Worm (Caenorhabditis elegans) whole organism, late embryonic: ENCODE results near the gene F59A1.11.

ENCODE experiments used
- C08G9.2 ChIP-seq: sonication (generic microtip); optimal IDR thresholded peaks from 2 replicates; lab custom pipeline; 2016; ENCODE audit warnings: mild to moderate bottlenecking, missing genetic modification characterization, moderate library complexity, missing compliant biosample characterization
- C38D4.7 ChIP-seq: fragments of 200-800 bp; sonication (Bioruptor generic); optimal IDR thresholded peaks from 2 replicates; lab custom pipeline; 2018; ENCODE audit warnings: mild to moderate bottlenecking, missing genetic modification characterization, moderate library complexity, missing compliant biosample characterization
- F13H6.1 ChIP-seq: sonication (generic microtip); optimal IDR thresholded peaks from 2 replicates; lab custom pipeline; 2016; ENCODE audit warnings: missing genetic modification characterization, missing compliant biosample characterization
- K02D7.2 ChIP-seq: sonication (generic microtip); optimal IDR thresholded peaks from 2 replicates; lab custom pipeline; 2017; ENCODE audit warnings: mild to moderate bottlenecking, missing genetic modification characterization, missing compliant biosample characterization
- K09A11.1 ChIP-seq: sonication (generic microtip); optimal IDR thresholded peaks from 2 replicates; lab custom pipeline; 2017; ENCODE audit warnings: antibody characterized with exemption, mild to moderate bottlenecking, missing genetic modification characterization, missing compliant biosample characterization; ENCODE audit not compliant: insufficient read depth
- Y22D7AL.16 ChIP-seq: sonication (generic microtip); optimal IDR thresholded peaks from 2 replicates; lab custom pipeline; 2016; ENCODE audit warnings: missing genetic modification characterization, missing compliant biosample characterization
- ahr-1 ChIP-seq: sonication (generic microtip); optimal IDR thresholded peaks from 2 replicates; lab custom pipeline; 2016; ENCODE audit warnings: missing genetic modification characterization, missing compliant biosample characterization
- ama-1 ChIP-seq: fragments of 150-350 bp; optimal IDR thresholded peaks from 2 replicates; lab custom pipeline; 2014
- ceh-14 ChIP-seq: sonication (generic microtip); optimal IDR thresholded peaks from 2 replicates; lab custom pipeline; 2016; ENCODE audit warnings: missing genotype, missing genetic modification characterization, missing compliant biosample characterization
- ceh-2 ChIP-seq: sonication (generic microtip); optimal IDR thresholded peaks from 2 replicates; lab custom pipeline; 2016; ENCODE audit warnings: missing genotype, missing genetic modification characterization, missing compliant biosample characterization
- ceh-24 ChIP-seq: sonication (generic microtip); optimal IDR thresholded peaks from 2 replicates; lab custom pipeline; 2016; ENCODE audit warnings: mild to moderate bottlenecking, missing genetic modification characterization, missing compliant biosample characterization
- ceh-30 ChIP-seq: fragments of 150-350 bp; optimal IDR thresholded peaks from 2 replicates; lab custom pipeline; 2014; ENCODE audit warnings: missing biosample characterization, missing genetic modification characterization
- ceh-31 ChIP-seq: sonication (generic microtip); optimal IDR thresholded peaks from 2 replicates; lab custom pipeline; 2016; ENCODE audit warnings: missing genetic modification characterization, missing compliant biosample characterization
- ceh-45 ChIP-seq: fragments of 200-800 bp; sonication (Bioruptor generic); IDR thresholded peaks from 2 replicates; pipeline ENCODE4 v1.3.6; 2022; ENCODE audit warnings: missing genetic modification reagents, missing genetic modification characterization, missing compliant biosample characterization
- ceh-6 ChIP-seq: fragments of 200-800 bp; sonication (Bioruptor generic); optimal IDR thresholded peaks from 2 replicates; lab custom pipeline; 2018; ENCODE audit warnings: mild to moderate bottlenecking, missing genetic modification characterization, missing compliant biosample characterization
- ceh-9 ChIP-seq: sonication (generic microtip); optimal IDR thresholded peaks from 2 replicates; lab custom pipeline; 2016; ENCODE audit warnings: mild to moderate bottlenecking, missing genetic modification characterization, inconsistent platforms, missing compliant biosample characterization
- che-1 ChIP-seq: sonication (generic microtip); optimal IDR thresholded peaks from 2 replicates; lab custom pipeline; 2016; ENCODE audit warnings: mild to moderate bottlenecking, missing genetic modification characterization, missing compliant biosample characterization
- elt-2 ChIP-seq: sonication (generic microtip); optimal IDR thresholded peaks from 2 replicates; lab custom pipeline; 2016; ENCODE audit warnings: missing genetic modification reagents, missing genetic modification characterization, missing compliant biosample characterization
- elt-4 ChIP-seq: sonication (generic microtip); optimal IDR thresholded peaks from 2 replicates; lab custom pipeline; 2016; ENCODE audit warnings: missing genetic modification characterization, missing compliant biosample characterization
- eyg-1 ChIP-seq: sonication (generic microtip); optimal IDR thresholded peaks from 2 replicates; lab custom pipeline; 2016; ENCODE audit warnings: missing genotype, missing genetic modification characterization, missing compliant biosample characterization
- fkh-6 ChIP-seq: sonication (generic microtip); optimal IDR thresholded peaks from 2 replicates; lab custom pipeline; 2016; ENCODE audit warnings: missing genetic modification characterization, missing compliant biosample characterization
- hlh-13 ChIP-seq: fragments of 200-800 bp; sonication (Bioruptor generic); optimal IDR thresholded peaks from 2 replicates; lab custom pipeline; 2018; ENCODE audit warnings: mild to moderate bottlenecking, missing genetic modification characterization, missing compliant biosample characterization
- hlh-15 ChIP-seq: sonication (generic microtip); optimal IDR thresholded peaks from 2 replicates; lab custom pipeline; 2016; ENCODE audit warnings: missing genetic modification characterization, missing compliant biosample characterization
- hlh-6 ChIP-seq: sonication (generic microtip); optimal IDR thresholded peaks from 2 replicates; lab custom pipeline; 2016; ENCODE audit warnings: missing genotype, missing genetic modification characterization, missing compliant biosample characterization
- lin-11 ChIP-seq: fragments of 200-800 bp; sonication (Bioruptor generic); optimal IDR thresholded peaks from 2 replicates; lab custom pipeline; 2018; ENCODE audit warnings: mild to moderate bottlenecking, missing genetic modification characterization, missing compliant biosample characterization
- madf-2 ChIP-seq: sonication (generic microtip); optimal IDR thresholded peaks from 2 replicates; lab custom pipeline; 2017; ENCODE audit warnings: missing genetic modification characterization, missing compliant biosample characterization
- mec-3 ChIP-seq: sonication (generic microtip); optimal IDR thresholded peaks from 2 replicates; lab custom pipeline; 2016; ENCODE audit warnings: borderline replicate concordance, missing genetic modification characterization, missing compliant biosample characterization
- nfya-1 ChIP-seq: sonication (generic microtip); optimal IDR thresholded peaks from 2 replicates; lab custom pipeline; 2017; ENCODE audit warnings: missing genetic modification characterization, mild to moderate bottlenecking, missing compliant biosample characterization, antibody characterized with exemption, moderate library complexity
- pag-3 ChIP-seq: sonication (generic microtip); optimal IDR thresholded peaks from 2 replicates; lab custom pipeline; 2016; ENCODE audit warnings: missing compliant biosample characterization, missing genetic modification characterization, borderline replicate concordance
- pat-9 ChIP-seq: fragments of 200-800 bp; sonication (Bioruptor generic); optimal IDR thresholded peaks from 2 replicates; lab custom pipeline; 2018; ENCODE audit warnings: mild to moderate bottlenecking, missing genetic modification characterization, moderate library complexity, missing compliant biosample characterization
- pax-1 ChIP-seq: fragments of 150-350 bp; optimal IDR thresholded peaks from 2 replicates; lab custom pipeline; 2014; ENCODE audit warnings: missing biosample characterization, missing genetic modification characterization
- pros-1 ChIP-seq: fragments of 150-350 bp; optimal IDR thresholded peaks from 2 replicates; lab custom pipeline; 2014; ENCODE audit warnings: missing biosample characterization, missing genetic modification reagents, missing genetic modification characterization
- ref-2 ChIP-seq: sonication (generic microtip); optimal IDR thresholded peaks from 2 replicates; lab custom pipeline; 2016; ENCODE audit warnings: missing genetic modification characterization, missing compliant biosample characterization
- rnt-1 ChIP-seq: sonication (generic microtip); optimal IDR thresholded peaks from 2 replicates; lab custom pipeline; 2016; ENCODE audit warnings: missing genetic modification characterization, missing compliant biosample characterization
- sdc-2 ChIP-seq: sonication (generic microtip); optimal IDR thresholded peaks from 2 replicates; lab custom pipeline; 2016; ENCODE audit warnings: missing genotype, missing genetic modification characterization, missing compliant biosample characterization
- sox-2 ChIP-seq: fragments of 200-800 bp; sonication (Bioruptor generic); IDR thresholded peaks from 2 replicates; pipeline ENCODE4 v1.3.6; 2022; ENCODE audit warnings: missing genetic modification reagents, missing genetic modification characterization, missing compliant biosample characterization
- tbx-2 ChIP-seq: sonication (generic microtip); optimal IDR thresholded peaks from 2 replicates; lab custom pipeline; 2016; ENCODE audit warnings: missing genetic modification characterization, missing compliant biosample characterization
- tbx-7 ChIP-seq: sonication (generic microtip); optimal IDR thresholded peaks from 2 replicates; lab custom pipeline; 2016; ENCODE audit warnings: missing genotype, missing genetic modification characterization, missing compliant biosample characterization
- ttx-3 ChIP-seq: sonication (generic microtip); optimal IDR thresholded peaks from 2 replicates; lab custom pipeline; 2016; ENCODE audit warnings: missing genetic modification reagents, missing genetic modification characterization, missing compliant biosample characterization
- unc-3 ChIP-seq, 2 experiments: fragments of 200-800 bp in 1 of 2; sonication (Bioruptor generic) in 1 of 2; sonication (generic microtip) in 1 of 2; conservative IDR thresholded peaks in 1 of 2; optimal IDR thresholded peaks in 1 of 2; 2 replicates each; pipeline versions ENCODE4 v1.3.6 to Lab custom; 2016 to 2022; ENCODE audit warnings: missing compliant biosample characterization in 2 of 2, missing genetic modification characterization in 2 of 2, missing genetic modification reagents in 1 of 2
- unc-42 ChIP-seq: sonication (generic microtip); optimal IDR thresholded peaks from 2 replicates; lab custom pipeline; 2016; ENCODE audit warnings: missing genotype, missing genetic modification characterization, missing compliant biosample characterization
- unc-55 ChIP-seq: sonication (generic microtip); optimal IDR thresholded peaks from 2 replicates; lab custom pipeline; 2017; ENCODE audit warnings: missing biosample characterization, missing genetic modification reagents, missing genetic modification characterization
- unc-86 ChIP-seq: sonication (generic microtip); optimal IDR thresholded peaks from 2 replicates; lab custom pipeline; 2016; ENCODE audit warnings: missing genetic modification characterization, missing compliant biosample characterization
- ztf-16 ChIP-seq: sonication (generic microtip); optimal IDR thresholded peaks from 2 replicates; lab custom pipeline; 2017; ENCODE audit warnings: missing genetic modification characterization, missing compliant biosample characterization

F59A1.11 gene

DNA sequence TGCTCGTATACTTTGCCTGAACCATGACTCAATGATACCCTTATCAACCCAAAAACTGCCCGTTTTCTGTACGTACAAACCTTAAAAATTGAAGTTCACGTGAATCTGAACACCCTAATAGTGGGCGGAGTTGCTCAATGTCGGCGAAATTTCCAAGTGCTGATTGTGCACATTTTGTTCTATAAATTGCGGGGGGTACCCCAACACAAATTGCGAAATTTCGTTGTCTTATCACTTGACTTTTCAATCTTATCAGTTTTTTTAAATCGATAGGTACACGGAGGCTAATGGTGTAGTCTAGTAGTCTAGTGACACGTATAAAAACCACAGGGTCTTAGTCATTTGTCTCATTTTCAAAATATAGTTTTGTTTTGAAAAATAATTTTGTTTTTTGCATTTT is 6.6 kb downstream of the F59A1.11 start, which contains the start of gene fbxa-108:
TSS of gene fbxa-108 (minus strand) at position 158 of the 400 bp plus-strand sequence.
- TF ChIP-seq elt-2 (tag; lab: Kevin White, UChicago) (peak; percentile 92), ztf-16 (no peak)

DNA sequence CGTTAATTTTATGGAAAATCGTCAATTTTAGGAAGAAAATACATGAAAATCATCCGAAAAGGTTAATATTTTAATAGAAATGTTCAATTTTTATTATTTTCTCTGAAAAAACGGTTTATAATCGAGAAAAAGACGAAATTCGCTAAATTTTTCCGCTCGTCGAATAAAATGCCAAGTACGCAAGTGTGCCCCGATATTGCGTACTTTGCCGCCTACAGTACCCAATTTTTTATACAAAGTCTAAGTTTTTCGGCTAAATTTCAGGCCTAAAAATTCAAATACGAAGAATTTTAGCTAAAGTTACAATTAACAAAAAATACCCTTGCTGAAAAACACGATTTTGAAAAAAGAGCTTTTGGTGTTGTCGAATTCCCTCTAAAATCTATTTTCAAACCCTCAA is 7.0 kb downstream of the F59A1.11 start:
- TF ChIP-seq ahr-1 (tag; lab: Kevin White, UChicago), result no peak
- no peak for TF ChIP-seq F13H6.1
- no peak for TF ChIP-seq mec-3 (tag; lab: Kevin White, UChicago)
- no peak for TF ChIP-seq hlh-6
- TF ChIP-seq ceh-6 (GFP tag; lab: Kevin White, UChicago), result no peak
- no peak for TF ChIP-seq ceh-30 (tag; lab: Kevin White, UChicago)
- no peak for TF ChIP-seq ceh-45 (GFP tag; lab: Robert Waterston, UW)
- no peak for TF ChIP-seq ttx-3 (tag; lab: Kevin White, UChicago)
- no peak for TF ChIP-seq Y22D7AL.16 (tag; lab: Kevin White, UChicago)
- TF ChIP-seq unc-42 (tag; lab: Kevin White, UChicago), result no peak
- TF ChIP-seq lin-11, result no peak
- no peak for TF ChIP-seq tbx-2
- no peak for TF ChIP-seq pax-1 (tag; lab: Kevin White, UChicago)

DNA sequence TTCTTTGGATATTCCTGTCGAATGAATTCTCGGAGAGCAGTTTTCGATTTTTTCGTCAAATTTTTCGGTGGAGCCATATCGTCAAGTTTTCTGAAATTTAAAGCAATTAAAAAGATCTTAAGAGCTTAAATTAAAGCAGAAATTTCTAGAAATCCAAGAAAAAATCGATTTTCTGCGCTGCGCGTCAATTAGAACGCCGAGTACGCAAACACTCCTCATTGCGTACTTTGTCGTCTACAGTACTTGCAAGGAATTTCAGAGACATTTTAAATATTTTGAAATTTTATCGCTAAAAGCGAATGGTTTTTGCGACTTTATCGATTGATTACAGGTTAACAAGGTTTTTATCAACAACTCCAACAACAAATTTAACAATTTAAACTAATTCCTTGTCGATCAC is 10.6 kb downstream of the F59A1.11 start:
- no peak for TF ChIP-seq sdc-2 (tag; lab: Kevin White, UChicago)
- TF ChIP-seq ceh-2 (tag; lab: Kevin White, UChicago), result no peak
- TF ChIP-seq ceh-6 (GFP tag; lab: Kevin White, UChicago), result no peak
- no peak for TF ChIP-seq K09A11.1 (tag; lab: Kevin White, UChicago)
- TF ChIP-seq ceh-31 (tag; lab: Kevin White, UChicago), result no peak
- no peak for TF ChIP-seq nfya-1 (tag; lab: Kevin White, UChicago)
- TF ChIP-seq C08G9.2 (tag; lab: Kevin White, UChicago), result no peak

DNA sequence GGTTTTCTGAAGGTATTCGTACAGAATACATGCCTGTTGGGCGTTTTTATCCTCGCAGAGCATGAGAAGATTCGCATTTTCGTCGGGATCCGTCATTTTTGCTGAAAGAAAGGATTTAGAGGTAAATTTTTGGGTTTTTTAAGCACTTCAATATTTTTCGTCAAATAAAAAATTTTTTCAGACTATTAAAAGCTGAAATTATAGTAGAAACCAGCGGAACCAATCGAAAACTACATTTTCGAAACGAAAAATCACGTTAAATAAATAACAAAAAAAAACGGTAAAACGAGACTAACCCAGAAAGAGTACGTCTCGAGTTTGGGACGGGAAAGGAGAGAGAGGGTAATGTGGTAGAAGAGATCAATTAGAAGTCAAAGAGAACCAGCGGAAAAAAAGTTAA is 15.4 kb downstream of the F59A1.11 start, which contains the start of gene fbxa-192:
TSS of gene fbxa-192 (minus strand) at position 101 of the 400 bp plus-strand sequence.
- TF ChIP-seq fkh-6 (tag; lab: Kevin White, UChicago) (no peak), che-1 (tag; lab: Kevin White, UChicago) (no peak), ceh-24 (tag; lab: Kevin White, UChicago) (no peak), K02D7.2 (no peak), ref-2 (tag; lab: Kevin White, UChicago) (no peak), unc-3 (GFP tag; conservative IDR thresholded peaks at IDR 0.05; lab: Robert Waterston, UW) (no peak), unc-3 (tag; optimal IDR thresholded peaks at IDR 0.05; lab: Kevin White, UChicago) (no peak), unc-86 (tag; lab: Kevin White, UChicago) (no peak), lin-11 (no peak), sox-2 (GFP tag; lab: Robert Waterston, UW) (no peak), ztf-16 (no peak), C38D4.7 (no peak), pat-9 (tag; lab: Kevin White, UChicago) (no peak), madf-2 (tag; lab: Kevin White, UChicago) (no peak), mec-3 (tag; lab: Kevin White, UChicago) (no peak)
- TF ChIP-seq, all 69 proteins: peak for 0

DNA sequence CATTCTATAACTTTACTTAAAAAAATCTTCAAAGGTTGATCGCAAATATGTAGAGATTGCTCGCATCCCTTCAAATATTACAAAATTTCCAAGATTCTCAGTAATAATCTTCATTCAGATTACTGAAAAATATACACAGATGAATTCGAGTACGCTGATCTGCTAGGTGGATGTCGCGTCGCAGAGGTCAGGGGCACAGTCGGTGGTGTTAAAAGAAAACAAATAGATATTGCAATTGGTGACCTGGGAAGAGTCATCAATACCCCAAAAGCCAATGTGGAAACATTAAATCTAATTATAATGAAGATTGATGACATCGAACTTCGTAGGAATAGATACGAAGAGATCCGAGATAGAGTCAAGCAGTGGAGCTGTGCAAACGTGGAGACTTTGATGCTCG is 37.2 kb downstream of the F59A1.11 start, which contains the start of gene F57G4.10:
TSS of gene F57G4.10 (plus strand) at position 301 of the 400 bp plus-strand sequence.
- TF ChIP-seq tbx-7 (tag; lab: Kevin White, UChicago), result no peak
- no peak for TF ChIP-seq hlh-15
- no peak for TF ChIP-seq ceh-14 (tag; lab: Kevin White, UChicago)
- no peak for TF ChIP-seq pros-1 (tag; lab: Kevin White, UChicago)
- TF ChIP-seq hlh-6, result no peak
- TF ChIP-seq ama-1 (lab: Kevin White, UChicago), result no peak
- no peak for TF ChIP-seq sox-2 (GFP tag; lab: Robert Waterston, UW)
- no peak for TF ChIP-seq ceh-45 (GFP tag; lab: Robert Waterston, UW)
- no peak for TF ChIP-seq eyg-1 (tag; lab: Kevin White, UChicago)
- TF ChIP-seq rnt-1 (tag; lab: Kevin White, UChicago), result no peak
- no peak for TF ChIP-seq unc-55 (GFP tag; lab: Kevin White, UChicago)
- no peak for TF ChIP-seq ceh-30 (tag; lab: Kevin White, UChicago)
- no peak for TF ChIP-seq C38D4.7
- no peak for TF ChIP-seq ceh-9 (tag; lab: Kevin White, UChicago)
- TF ChIP-seq unc-86 (tag; lab: Kevin White, UChicago), result no peak
- no peak for TF ChIP-seq hlh-13 (GFP tag; lab: Kevin White, UChicago)
- no peak for TF ChIP-seq elt-4 (tag; lab: Kevin White, UChicago)
- TF ChIP-seq pag-3, result no peak
